Fruit fly (Drosophila melanogaster) whole organism, adult: ENCODE results near the gene Obp93a.

Experiments used
- CG11617 ChIP-seq: fragments of 200-800 bp; sonication (Bioruptor generic); optimal IDR thresholded peaks from 2 replicates; lab custom pipeline; 2017; ENCODE audit warnings: mild to moderate bottlenecking, missing biosample characterization, missing genetic modification reagents, missing genetic modification characterization
- CG12768 ChIP-seq: fragments of 200-800 bp; sonication (Bioruptor generic); optimal IDR thresholded peaks from 2 replicates; lab custom pipeline; 2017; ENCODE audit warnings: missing biosample characterization, missing genetic modification characterization, mild to moderate bottlenecking, moderate library complexity, missing genetic modification reagents
- CG14711 ChIP-seq: fragments of 200-800 bp; sonication (Bioruptor generic); optimal IDR thresholded peaks from 2 replicates; lab custom pipeline; 2018; ENCODE audit warnings: missing biosample characterization, mild to moderate bottlenecking, missing genetic modification characterization, moderate library complexity
- CG1620 ChIP-seq: fragments of 200-800 bp; sonication (Bioruptor generic); optimal IDR thresholded peaks from 2 replicates; lab custom pipeline; 2016; ENCODE audit warnings: missing biosample characterization, missing genetic modification characterization
- CG33017 ChIP-seq: fragments of 200-800 bp; sonication (Bioruptor generic); optimal IDR thresholded peaks from 2 replicates; lab custom pipeline; 2018; ENCODE audit warnings: missing biosample characterization, mild to moderate bottlenecking, missing genetic modification characterization, moderate library complexity
- CG7101 ChIP-seq: fragments of 200-800 bp; sonication (Bioruptor generic); optimal IDR thresholded peaks from 2 replicates; lab custom pipeline; 2018; ENCODE audit warnings: missing biosample characterization, mild to moderate bottlenecking, missing genetic modification characterization, moderate library complexity
- Mnt ChIP-seq: fragments of 200-800 bp; sonication (Bioruptor generic); optimal IDR thresholded peaks from 2 replicates; lab custom pipeline; 2016; ENCODE audit warnings: missing biosample characterization, mild to moderate bottlenecking, missing genetic modification characterization

DNA sequence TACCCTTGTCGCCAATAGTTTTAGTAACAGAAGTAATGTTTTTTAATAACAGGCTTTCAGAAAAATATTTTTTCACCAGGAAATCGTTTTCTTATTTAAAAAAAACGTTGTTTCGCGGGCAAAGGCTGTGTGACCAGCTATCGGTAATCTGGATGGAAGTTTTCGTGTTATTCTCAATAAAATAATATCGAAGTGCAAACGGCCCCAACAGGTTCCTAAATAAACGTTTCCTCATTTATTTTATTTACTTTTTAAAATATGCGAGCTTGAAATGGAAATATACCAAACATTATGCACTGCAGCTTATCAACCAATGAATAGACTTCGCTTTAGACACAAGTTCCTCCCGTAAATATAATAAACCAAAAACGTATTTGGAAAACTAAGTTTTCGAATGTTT lies 533 bp upstream of the Obp93a start, which contains the start of gene Ice2:
- TF ChIP-seq CG7101 (tag; lab: Kevin White, UChicago) (no peak), CG12768 (GFP tag; lab: Kevin White, UChicago) (no peak), CG33017 (tag; lab: Kevin White, UChicago) (no peak), CG14711 (tag; lab: Kevin White, UChicago) (no peak), CG1620 (GFP tag; lab: Kevin White, UChicago) (no peak), CG11617 (GFP tag; lab: Kevin White, UChicago) (no peak), Mnt (GFP tag; lab: Kevin White, UChicago) (no peak)
